Worm (Caenorhabditis elegans) whole organism, midembryonic: Measurements from ENCODE around the gene C14B9.3.

Source experiments
- T22C8.4 ChIP-seq: fragments of 200-800 bp; sonication (Bioruptor generic); IDR thresholded peaks from 2 replicates; pipeline ENCODE4 v1.3.6; 2022; ENCODE audit warnings: missing genetic modification characterization, missing compliant biosample characterization
- cog-1 ChIP-seq: sonication (generic microtip); optimal IDR thresholded peaks from 2 replicates; lab custom pipeline; 2016; ENCODE audit warnings: missing genetic modification characterization, missing compliant biosample characterization
- flt-1 ChIP-seq: fragments of 200-800 bp; sonication (Bioruptor generic); IDR thresholded peaks from 2 replicates; pipeline ENCODE4 v1.3.6; 2022; ENCODE audit warnings: missing genetic modification characterization, missing compliant biosample characterization
- med-1 ChIP-seq: sonication (generic microtip); optimal IDR thresholded peaks from 2 replicates; lab custom pipeline; 2017; ENCODE audit warnings: missing genetic modification characterization, mild to moderate bottlenecking, missing compliant biosample characterization, antibody characterized with exemption, missing genetic modification reagents; ENCODE audit not compliant: insufficient read depth
- ztf-23 ChIP-seq: fragments of 200-800 bp; sonication (Bioruptor generic); IDR thresholded peaks from 2 replicates; pipeline ENCODE4 v1.3.6; 2022; ENCODE audit warnings: missing genetic modification reagents, missing genetic modification characterization, missing compliant biosample characterization
- ztf-29 ChIP-seq: fragments of 200-800 bp; sonication (Bioruptor generic); IDR thresholded peaks from 2 replicates; pipeline ENCODE4 v1.3.6; 2022; ENCODE audit warnings: missing genetic modification reagents, missing genetic modification characterization, missing compliant biosample characterization

- TF ChIP-seq T22C8.4, result no peak
- no peak for TF ChIP-seq ztf-29 (GFP tag; lab: Robert Waterston, UW)
- TF ChIP-seq ztf-23 (GFP tag; lab: Robert Waterston, UW), result no peak
- no peak for TF ChIP-seq flt-1
- TF ChIP-seq cog-1 (tag; lab: Kevin White, UChicago), result no peak
- TF ChIP-seq med-1 (GFP tag; lab: Kevin White, UChicago), result no peak
Observed at ce11 chrIII:8105771-8106170, 2.8 kb upstream of the C14B9.3 start.
